Worm (Caenorhabditis elegans) whole organism, L4/young adult: Measurements from ENCODE around the gene gdh-1.

Experiments used
- W03F9.2 ChIP-seq: fragments of 150-350 bp; optimal IDR thresholded peaks from 2 replicates; lab custom pipeline; 2014; ENCODE audit warnings: missing biosample characterization, missing genetic modification characterization
- dao-5 ChIP-seq: sonication (generic microtip); optimal IDR thresholded peaks from 2 replicates; lab custom pipeline; 2016; ENCODE audit warnings: missing genotype, missing genetic modification characterization, moderate library complexity, missing compliant biosample characterization
- him-1 ChIP-seq: sonication (generic microtip); optimal IDR thresholded peaks from 2 replicates; lab custom pipeline; 2016; ENCODE audit warnings: missing genotype, missing genetic modification reagents, missing genetic modification characterization, missing compliant biosample characterization

Gene gdh-1

ce11 chrIV:11961485-11962255, 8.6 kb downstream of the gdh-1 start, which contains the start of gene ZK829.7:
TSS of gene ZK829.7 (minus strand) at chrIV:11961535.
- TF ChIP-seq dao-5 (tag; lab: Kevin White, UChicago) (no peak), W03F9.2 (tag; lab: Kevin White, UChicago) (peak; percentile 41), him-1 (tag; lab: Kevin White, UChicago) (no peak)

ce11 chrIV:11965327-11965726, 12.3 kb downstream of the gdh-1 start, which contains the start of gene srj-1:
TSS of gene srj-1 (minus strand) at chrIV:11965427.
- TF ChIP-seq W03F9.2 (tag; lab: Kevin White, UChicago) (no peak), dao-5 (tag; lab: Kevin White, UChicago) (no peak), him-1 (tag; lab: Kevin White, UChicago) (no peak)

- TF ChIP-seq him-1 (tag; lab: Kevin White, UChicago), result no peak
- no peak for TF ChIP-seq W03F9.2 (tag; lab: Kevin White, UChicago)
- TF ChIP-seq dao-5 (tag; lab: Kevin White, UChicago), result no peak
Measured at ce11 chrIV:11970171-11970570, 17.1 kb downstream of the gdh-1 start, which contains the start of gene ZK829.9. TSS of gene ZK829.9 (plus strand) at chrIV:11970534.

ce11 chrIV:11986407-11986806, 33.4 kb downstream of the gdh-1 start:
- TF ChIP-seq W03F9.2 (tag; lab: Kevin White, UChicago) (no peak), dao-5 (tag; lab: Kevin White, UChicago) (no peak), him-1 (tag; lab: Kevin White, UChicago) (no peak)
